Worm (Caenorhabditis elegans) whole organism, late embryonic: ENCODE data around the gene Y55H10A.2.

Experiments
- K02D7.2 ChIP-seq: sonication (generic microtip); optimal IDR thresholded peaks from 2 replicates; lab custom pipeline; 2017; ENCODE audit warnings: mild to moderate bottlenecking, missing genetic modification characterization, missing compliant biosample characterization
- K09A11.1 ChIP-seq: sonication (generic microtip); optimal IDR thresholded peaks from 2 replicates; lab custom pipeline; 2017; ENCODE audit warnings: antibody characterized with exemption, mild to moderate bottlenecking, missing genetic modification characterization, missing compliant biosample characterization; ENCODE audit not compliant: insufficient read depth
- T23F11.4 ChIP-seq: fragments of 200-800 bp; sonication (Bioruptor generic); optimal IDR thresholded peaks from 2 replicates; lab custom pipeline; 2018; ENCODE audit warnings: mild to moderate bottlenecking, missing genetic modification characterization, missing compliant biosample characterization
- ceh-14 ChIP-seq: sonication (generic microtip); optimal IDR thresholded peaks from 2 replicates; lab custom pipeline; 2016; ENCODE audit warnings: missing genotype, missing genetic modification characterization, missing compliant biosample characterization
- ceh-18 ChIP-seq: sonication (generic microtip); optimal IDR thresholded peaks from 2 replicates; lab custom pipeline; 2016; ENCODE audit warnings: missing genetic modification characterization, missing compliant biosample characterization
- ceh-19 ChIP-seq: fragments of 200-800 bp; sonication (Bioruptor generic); optimal IDR thresholded peaks from 2 replicates; lab custom pipeline; 2018; ENCODE audit warnings: mild to moderate bottlenecking, missing genetic modification characterization, missing compliant biosample characterization
- ceh-2 ChIP-seq: sonication (generic microtip); optimal IDR thresholded peaks from 2 replicates; lab custom pipeline; 2016; ENCODE audit warnings: missing genotype, missing genetic modification characterization, missing compliant biosample characterization
- ceh-30 ChIP-seq: fragments of 150-350 bp; optimal IDR thresholded peaks from 2 replicates; lab custom pipeline; 2014; ENCODE audit warnings: missing biosample characterization, missing genetic modification characterization
- ceh-48 ChIP-seq: sonication (generic microtip); optimal IDR thresholded peaks from 2 replicates; lab custom pipeline; 2016; ENCODE audit warnings: missing genetic modification characterization, inconsistent platforms, missing compliant biosample characterization
- ceh-6 ChIP-seq: fragments of 200-800 bp; sonication (Bioruptor generic); optimal IDR thresholded peaks from 2 replicates; lab custom pipeline; 2018; ENCODE audit warnings: mild to moderate bottlenecking, missing genetic modification characterization, missing compliant biosample characterization
- ceh-9 ChIP-seq: sonication (generic microtip); optimal IDR thresholded peaks from 2 replicates; lab custom pipeline; 2016; ENCODE audit warnings: mild to moderate bottlenecking, missing genetic modification characterization, inconsistent platforms, missing compliant biosample characterization
- che-1 ChIP-seq: sonication (generic microtip); optimal IDR thresholded peaks from 2 replicates; lab custom pipeline; 2016; ENCODE audit warnings: mild to moderate bottlenecking, missing genetic modification characterization, missing compliant biosample characterization
- dmd-4 ChIP-seq: sonication (generic microtip); optimal IDR thresholded peaks from 2 replicates; lab custom pipeline; 2016; ENCODE audit warnings: borderline replicate concordance, missing genetic modification characterization, missing compliant biosample characterization
- dve-1 ChIP-seq: sonication (generic microtip); optimal IDR thresholded peaks from 2 replicates; lab custom pipeline; 2017; ENCODE audit warnings: antibody characterized with exemption, mild to moderate bottlenecking, missing genetic modification characterization, missing compliant biosample characterization
- elt-2 ChIP-seq: sonication (generic microtip); optimal IDR thresholded peaks from 2 replicates; lab custom pipeline; 2016; ENCODE audit warnings: missing genetic modification reagents, missing genetic modification characterization, missing compliant biosample characterization
- elt-4 ChIP-seq: sonication (generic microtip); optimal IDR thresholded peaks from 2 replicates; lab custom pipeline; 2016; ENCODE audit warnings: missing genetic modification characterization, missing compliant biosample characterization
- eyg-1 ChIP-seq: sonication (generic microtip); optimal IDR thresholded peaks from 2 replicates; lab custom pipeline; 2016; ENCODE audit warnings: missing genotype, missing genetic modification characterization, missing compliant biosample characterization
- fax-1 ChIP-seq: sonication (generic microtip); optimal IDR thresholded peaks from 2 replicates; lab custom pipeline; 2016; ENCODE audit warnings: missing genotype, missing genetic modification characterization, missing compliant biosample characterization
- gmeb-2 ChIP-seq: sonication (generic microtip); optimal IDR thresholded peaks from 2 replicates; lab custom pipeline; 2016; ENCODE audit warnings: missing genetic modification characterization, inconsistent platforms, missing compliant biosample characterization
- hlh-13 ChIP-seq: fragments of 200-800 bp; sonication (Bioruptor generic); optimal IDR thresholded peaks from 2 replicates; lab custom pipeline; 2018; ENCODE audit warnings: mild to moderate bottlenecking, missing genetic modification characterization, missing compliant biosample characterization
- hlh-30 ChIP-seq: sonication (generic microtip); optimal IDR thresholded peaks from 2 replicates; lab custom pipeline; 2017; ENCODE audit warnings: antibody characterized with exemption, missing genetic modification characterization, missing compliant biosample characterization; ENCODE audit not compliant: insufficient read depth
- hlh-8 ChIP-seq: sonication (generic microtip); optimal IDR thresholded peaks from 2 replicates; lab custom pipeline; 2016; ENCODE audit warnings: missing genotype, missing genetic modification characterization, missing compliant biosample characterization
- lin-11 ChIP-seq: fragments of 200-800 bp; sonication (Bioruptor generic); optimal IDR thresholded peaks from 2 replicates; lab custom pipeline; 2018; ENCODE audit warnings: mild to moderate bottlenecking, missing genetic modification characterization, missing compliant biosample characterization
- nhr-11 ChIP-seq: fragments of 150-350 bp; optimal IDR thresholded peaks from 2 replicates; lab custom pipeline; 2014; ENCODE audit warnings: missing biosample characterization, missing genetic modification characterization
- odd-2 ChIP-seq: sonication (generic microtip); optimal IDR thresholded peaks from 2 replicates; lab custom pipeline; 2017; ENCODE audit warnings: antibody characterized with exemption, mild to moderate bottlenecking, missing genetic modification characterization, missing compliant biosample characterization
- pag-3 ChIP-seq: sonication (generic microtip); optimal IDR thresholded peaks from 2 replicates; lab custom pipeline; 2016; ENCODE audit warnings: missing compliant biosample characterization, missing genetic modification characterization, borderline replicate concordance
- pat-9 ChIP-seq: fragments of 200-800 bp; sonication (Bioruptor generic); optimal IDR thresholded peaks from 2 replicates; lab custom pipeline; 2018; ENCODE audit warnings: mild to moderate bottlenecking, missing genetic modification characterization, moderate library complexity, missing compliant biosample characterization
- pax-1 ChIP-seq: fragments of 150-350 bp; optimal IDR thresholded peaks from 2 replicates; lab custom pipeline; 2014; ENCODE audit warnings: missing biosample characterization, missing genetic modification characterization
- pqm-1 ChIP-seq: sonication (generic microtip); optimal IDR thresholded peaks from 2 replicates; lab custom pipeline; 2016; ENCODE audit warnings: missing genetic modification characterization, missing compliant biosample characterization
- ref-2 ChIP-seq: sonication (generic microtip); optimal IDR thresholded peaks from 2 replicates; lab custom pipeline; 2016; ENCODE audit warnings: missing genetic modification characterization, missing compliant biosample characterization
- rnt-1 ChIP-seq: sonication (generic microtip); optimal IDR thresholded peaks from 2 replicates; lab custom pipeline; 2016; ENCODE audit warnings: missing genetic modification characterization, missing compliant biosample characterization
- sdc-2 ChIP-seq: sonication (generic microtip); optimal IDR thresholded peaks from 2 replicates; lab custom pipeline; 2016; ENCODE audit warnings: missing genotype, missing genetic modification characterization, missing compliant biosample characterization
- sox-4 ChIP-seq: sonication (generic microtip); optimal IDR thresholded peaks from 2 replicates; lab custom pipeline; 2017; ENCODE audit warnings: mild to moderate bottlenecking, missing genetic modification characterization, inconsistent platforms, missing compliant biosample characterization
- tbx-7 ChIP-seq: sonication (generic microtip); optimal IDR thresholded peaks from 2 replicates; lab custom pipeline; 2016; ENCODE audit warnings: missing genotype, missing genetic modification characterization, missing compliant biosample characterization
- ttx-3 ChIP-seq: sonication (generic microtip); optimal IDR thresholded peaks from 2 replicates; lab custom pipeline; 2016; ENCODE audit warnings: missing genetic modification reagents, missing genetic modification characterization, missing compliant biosample characterization
- unc-42 ChIP-seq: sonication (generic microtip); optimal IDR thresholded peaks from 2 replicates; lab custom pipeline; 2016; ENCODE audit warnings: missing genotype, missing genetic modification characterization, missing compliant biosample characterization
- unc-86 ChIP-seq: sonication (generic microtip); optimal IDR thresholded peaks from 2 replicates; lab custom pipeline; 2016; ENCODE audit warnings: missing genetic modification characterization, missing compliant biosample characterization
- zip-5 ChIP-seq: sonication (generic microtip); optimal IDR thresholded peaks from 2 replicates; lab custom pipeline; 2016; ENCODE audit warnings: missing genetic modification characterization, missing compliant biosample characterization
- ztf-16 ChIP-seq: sonication (generic microtip); optimal IDR thresholded peaks from 2 replicates; lab custom pipeline; 2017; ENCODE audit warnings: missing genetic modification characterization, missing compliant biosample characterization

Gene Y55H10A.2

DNA sequence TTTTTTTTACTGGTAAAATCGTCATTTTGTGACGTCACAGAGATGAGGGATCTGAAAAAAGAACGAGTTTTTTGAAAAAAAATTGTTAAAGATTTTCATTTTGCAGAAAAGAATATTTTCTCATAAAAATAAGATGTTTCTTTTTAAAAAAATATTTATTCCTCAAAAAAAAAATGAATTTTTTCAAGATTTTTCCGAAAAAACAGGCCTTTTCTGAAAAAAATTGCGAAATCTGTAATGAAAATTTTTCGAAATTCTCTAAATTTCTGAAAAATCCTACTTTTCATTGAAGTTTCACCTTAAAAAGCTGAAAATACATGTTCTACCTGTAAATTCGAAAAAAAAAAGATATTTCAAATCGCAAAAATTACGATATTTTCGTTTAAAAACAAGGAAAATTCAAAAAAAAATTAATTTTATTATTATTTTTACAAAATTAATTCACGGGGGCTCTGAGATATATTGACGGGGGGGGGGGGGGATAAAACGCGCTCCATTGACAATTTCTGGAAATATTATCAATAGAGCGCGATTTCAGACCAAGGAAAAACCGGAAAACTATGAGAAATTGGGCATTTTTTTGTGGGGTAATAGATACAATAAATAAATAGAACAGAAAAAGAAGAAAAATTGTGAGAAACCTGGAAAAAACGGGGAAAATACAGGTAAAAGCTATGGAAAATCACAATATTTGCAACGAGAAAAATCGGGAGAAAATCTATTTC, 14.9 kb downstream of the Y55H10A.2 start, which contains the start of gene otub-4 (continued):
- TF ChIP-seq zip-5 (tag; lab: Kevin White, UChicago) = no peak

DNA sequence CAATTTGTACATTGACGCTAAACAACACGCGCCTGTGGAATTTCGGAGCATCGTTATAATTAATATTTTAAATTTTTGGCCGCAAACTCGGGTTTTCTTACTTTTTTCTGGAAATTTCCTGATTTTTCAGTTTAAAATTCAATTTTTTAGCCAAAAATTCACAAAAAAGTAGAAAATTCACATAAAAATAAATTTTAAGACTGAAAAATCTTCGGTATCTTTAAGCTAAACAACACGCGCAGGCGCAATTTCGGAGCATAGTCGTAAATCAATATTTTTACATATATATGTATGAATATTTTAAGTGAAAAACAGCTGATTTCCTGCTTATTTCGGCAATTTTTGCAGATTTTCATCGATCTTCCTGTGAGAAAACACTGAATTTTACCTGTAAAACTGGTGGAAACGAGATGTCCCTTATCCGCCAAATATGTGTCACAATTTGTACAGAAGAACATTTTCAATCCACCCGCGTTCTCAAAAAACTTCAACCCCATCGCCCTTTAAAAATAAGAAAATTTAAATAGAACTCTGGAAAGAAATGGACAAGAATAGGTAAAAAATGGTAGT, 19.1 kb downstream of the Y55H10A.2 start, which contains the start of gene B0546.3:
Gene B0546.3, minus strand, starts transcription at position 504 of the 570 bp plus-strand sequence.
- no peak for TF ChIP-seq ceh-30 (tag; lab: Kevin White, UChicago)

DNA sequence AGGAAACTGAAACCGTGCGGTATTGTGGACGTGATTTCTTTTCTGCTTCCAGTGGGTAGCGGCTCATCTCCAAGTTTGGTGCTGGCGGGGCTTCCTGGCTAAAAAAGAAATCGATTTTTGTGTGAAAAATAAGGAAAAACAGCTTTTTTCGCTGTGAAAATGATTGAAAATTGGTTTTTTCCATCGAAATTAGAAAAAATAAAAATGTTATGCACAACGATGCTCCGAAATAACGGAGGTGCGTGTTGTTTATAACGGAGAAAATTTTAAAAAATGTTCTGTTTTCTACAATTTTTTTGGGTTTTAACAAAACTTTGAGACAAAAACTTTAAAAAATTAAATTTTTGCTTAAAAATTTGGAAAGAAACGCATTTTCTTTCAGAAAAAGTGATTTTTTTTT, 19.9 kb downstream of the Y55H10A.2 start:
- TF ChIP-seq K09A11.1 (tag; lab: Kevin White, UChicago) (no peak), ref-2 (tag; lab: Kevin White, UChicago) (no peak), rnt-1 (tag; lab: Kevin White, UChicago) (no peak), eyg-1 (tag; lab: Kevin White, UChicago) (no peak), tbx-7 (tag; lab: Kevin White, UChicago) (no peak), ttx-3 (tag; lab: Kevin White, UChicago) (no peak), gmeb-2 (tag; lab: Kevin White, UChicago) (no peak), unc-42 (tag; lab: Kevin White, UChicago) (no peak), dmd-4 (tag; lab: Kevin White, UChicago) (no peak), dve-1 (tag; lab: Kevin White, UChicago) (no peak), pax-1 (tag; lab: Kevin White, UChicago) (no peak), elt-4 (tag; lab: Kevin White, UChicago) (no peak), nhr-11 (tag; lab: Kevin White, UChicago) (no peak), fax-1 (tag; lab: Kevin White, UChicago) (no peak), elt-2 (no peak), odd-2 (tag; lab: Kevin White, UChicago) (no peak), hlh-8 (tag; lab: Kevin White, UChicago) (no peak), pat-9 (tag; lab: Kevin White, UChicago) (no peak)

DNA sequence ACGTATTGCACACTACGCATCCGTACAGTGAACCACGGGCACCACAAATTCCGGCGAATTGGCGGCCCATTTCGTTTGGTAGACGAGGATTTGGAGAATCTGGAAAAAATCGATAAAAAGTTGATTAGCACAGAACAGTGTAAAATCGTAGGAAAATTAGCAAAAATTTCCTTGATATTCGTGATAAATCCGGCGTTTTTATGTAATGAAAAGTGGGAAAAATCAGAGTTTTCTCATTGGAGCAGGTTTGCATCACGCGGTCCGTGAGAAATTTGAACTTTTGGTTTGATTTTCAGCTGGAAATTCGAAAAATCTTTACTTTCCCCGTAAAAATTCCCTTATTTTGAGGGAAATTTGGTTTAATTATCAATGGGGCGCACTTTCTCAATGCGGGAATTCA, 20.7 kb downstream of the Y55H10A.2 start, which contains the start of gene B0546.4:
Gene B0546.4, minus strand, starts transcription at position 101 of the 400 bp plus-strand sequence.
- TF ChIP-seq zip-5 (tag; lab: Kevin White, UChicago) (no peak), ceh-2 (no peak), lin-11 (tag; lab: Kevin White, UChicago) (no peak), unc-42 (tag; lab: Kevin White, UChicago) (no peak), rnt-1 (tag; lab: Kevin White, UChicago) (no peak), ceh-30 (tag; lab: Kevin White, UChicago) (no peak), T23F11.4 (GFP tag; lab: Kevin White, UChicago) (no peak), pag-3 (tag; lab: Kevin White, UChicago) (no peak), pqm-1 (no peak), sdc-2 (no peak), pax-1 (tag; lab: Kevin White, UChicago) (no peak), hlh-13 (GFP tag; lab: Kevin White, UChicago) (no peak), che-1 (tag; lab: Kevin White, UChicago) (no peak), ref-2 (tag; lab: Kevin White, UChicago) (no peak), K02D7.2 (tag; lab: Kevin White, UChicago) (no peak)

DNA sequence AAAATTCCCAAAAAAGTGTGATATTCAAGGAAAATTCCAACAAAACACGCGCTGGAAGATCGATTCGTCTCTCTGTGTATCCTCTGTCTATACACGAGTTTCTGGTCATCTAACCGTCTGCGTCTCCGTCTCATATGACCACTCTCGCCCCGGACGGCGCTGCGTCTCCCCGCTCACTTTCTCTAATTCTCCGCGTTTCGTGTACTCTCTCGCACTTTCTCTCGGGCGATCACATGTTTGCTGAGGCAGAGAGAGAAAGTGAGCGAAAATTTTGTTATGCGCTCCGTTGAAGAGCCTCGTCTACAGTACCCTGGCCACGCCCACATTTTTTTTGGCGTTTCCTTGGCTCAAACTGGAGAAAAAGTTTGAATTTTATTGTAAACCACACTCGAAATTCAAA, 21.3 kb downstream of the Y55H10A.2 start:
- TF ChIP-seq ceh-6 (GFP tag; lab: Kevin White, UChicago) (no peak), ceh-14 (tag; lab: Kevin White, UChicago) (no peak), dmd-4 (tag; lab: Kevin White, UChicago) (no peak), T23F11.4 (GFP tag; lab: Kevin White, UChicago) (no peak), ztf-16 (no peak), hlh-13 (GFP tag; lab: Kevin White, UChicago) (no peak), eyg-1 (tag; lab: Kevin White, UChicago) (no peak), ceh-19 (no peak), gmeb-2 (tag; lab: Kevin White, UChicago) (no peak), elt-4 (tag; lab: Kevin White, UChicago) (no peak), ceh-18 (tag; lab: Kevin White, UChicago) (peak; percentile 77), rnt-1 (tag; lab: Kevin White, UChicago) (peak; percentile 65), ceh-48 (tag; lab: Kevin White, UChicago) (peak; percentile 10), unc-42 (tag; lab: Kevin White, UChicago) (peak; percentile 88), tbx-7 (tag; lab: Kevin White, UChicago) (no peak), hlh-8 (tag; lab: Kevin White, UChicago) (peak; percentile 43), pag-3 (tag; lab: Kevin White, UChicago) (no peak), unc-86 (no peak), odd-2 (tag; lab: Kevin White, UChicago) (no peak), ttx-3 (tag; lab: Kevin White, UChicago) (no peak), ceh-9 (tag; lab: Kevin White, UChicago) (no peak), hlh-30 (tag; lab: Kevin White, UChicago) (peak; percentile 99), dve-1 (tag; lab: Kevin White, UChicago) (no peak), sox-4 (tag; lab: Kevin White, UChicago) (no peak)
